Worm (Caenorhabditis elegans) whole organism, young adult: ENCODE results near the gene ogt-1.

ENCODE experiments used
- B0261.1 ChIP-seq: sonication (generic microtip); optimal IDR thresholded peaks from 2 replicates; lab custom pipeline; 2016; ENCODE audit warnings: mild to moderate bottlenecking, missing genetic modification characterization, moderate library complexity, missing compliant biosample characterization
- B0336.3 ChIP-seq: fragments of 200-800 bp; sonication (Bioruptor generic); IDR thresholded peaks from 2 replicates; pipeline ENCODE4 v1.3.6; 2022; ENCODE audit warnings: missing genetic modification characterization, missing compliant biosample characterization
- C17E4.6 ChIP-seq: fragments of 200-800 bp; sonication (Bioruptor generic); IDR thresholded peaks from 2 replicates; pipeline ENCODE4 v1.3.6; 2022; ENCODE audit warnings: missing genetic modification reagents, missing genetic modification characterization, missing compliant biosample characterization
- D2030.7 ChIP-seq: fragments of 200-800 bp; sonication (Bioruptor generic); IDR thresholded peaks from 2 replicates; pipeline ENCODE4 v1.3.6; 2022; ENCODE audit warnings: missing genetic modification reagents, missing genetic modification characterization, missing compliant biosample characterization
- F10E7.11 ChIP-seq: sonication (generic microtip); optimal IDR thresholded peaks from 2 replicates; lab custom pipeline; 2017; ENCODE audit warnings: mild to moderate bottlenecking, missing genetic modification characterization, moderate library complexity, missing compliant biosample characterization
- F23B12.7 ChIP-seq: sonication (generic microtip); optimal IDR thresholded peaks from 2 replicates; lab custom pipeline; 2017; ENCODE audit warnings: missing genetic modification characterization, mild to moderate bottlenecking, missing compliant biosample characterization, antibody characterized with exemption, moderate library complexity; ENCODE audit not compliant: insufficient read depth
- F37B4.10 ChIP-seq: fragments of 200-800 bp; sonication (Bioruptor generic); IDR thresholded peaks from 2 replicates; pipeline ENCODE4 v1.3.6; 2022; ENCODE audit warnings: missing genetic modification characterization, missing compliant biosample characterization
- F57A8.1 ChIP-seq: fragments of 200-800 bp; sonication (Bioruptor generic); optimal IDR thresholded peaks from 2 replicates; lab custom pipeline; 2018; ENCODE audit warnings: mild to moderate bottlenecking, missing genetic modification characterization, moderate library complexity, missing compliant biosample characterization
- F57C9.4 ChIP-seq: sonication (generic microtip); optimal IDR thresholded peaks from 2 replicates; lab custom pipeline; 2017; ENCODE audit warnings: mild to moderate bottlenecking, missing genetic modification characterization, missing compliant biosample characterization
- Y53F4B.3 ChIP-seq: fragments of 200-800 bp; sonication (Bioruptor generic); IDR thresholded peaks from 2 replicates; pipeline ENCODE4 v1.3.6; 2022; ENCODE audit warnings: missing genetic modification reagents, missing genetic modification characterization, missing compliant biosample characterization
- Y79H2A.3 ChIP-seq: fragments of 200-800 bp; sonication (Bioruptor generic); conservative IDR thresholded peaks from 2 replicates; pipeline ENCODE4 v1.3.6; 2022; ENCODE audit warnings: missing genetic modification reagents, missing genetic modification characterization, missing compliant biosample characterization
- akir-1 ChIP-seq: fragments of 200-800 bp; sonication (Bioruptor generic); optimal IDR thresholded peaks from 2 replicates; lab custom pipeline; 2018; ENCODE audit warnings: mild to moderate bottlenecking, missing genetic modification characterization, moderate library complexity, missing compliant biosample characterization
- aptf-3 ChIP-seq: fragments of 200-800 bp; sonication (Bioruptor generic); IDR thresholded peaks from 2 replicates; pipeline ENCODE4 v1.3.6; 2022; ENCODE audit warnings: missing genetic modification characterization, missing compliant biosample characterization
- attf-5 ChIP-seq: fragments of 200-800 bp; sonication (Bioruptor generic); optimal IDR thresholded peaks from 2 replicates; lab custom pipeline; 2018; ENCODE audit warnings: mild to moderate bottlenecking, missing genetic modification characterization, missing compliant biosample characterization
- bed-1 ChIP-seq: fragments of 200-800 bp; sonication (Bioruptor generic); IDR thresholded peaks from 2 replicates; pipeline ENCODE4 v1.3.6; 2022; ENCODE audit warnings: missing genetic modification reagents, missing genetic modification characterization, missing compliant biosample characterization
- ceh-27 ChIP-seq: fragments of 200-800 bp; sonication (Bioruptor generic); optimal IDR thresholded peaks from 2 replicates; lab custom pipeline; 2018; ENCODE audit warnings: mild to moderate bottlenecking, missing genetic modification characterization, moderate library complexity, missing compliant biosample characterization
- ceh-40 ChIP-seq: fragments of 200-800 bp; sonication (Bioruptor generic); IDR thresholded peaks from 2 replicates; pipeline ENCODE4 v1.3.6; 2022; ENCODE audit warnings: missing genetic modification characterization, missing compliant biosample characterization
- chd-7 ChIP-seq: sonication (generic microtip); optimal IDR thresholded peaks from 2 replicates; lab custom pipeline; 2016; ENCODE audit warnings: mild to moderate bottlenecking, missing genetic modification characterization, moderate library complexity, missing compliant biosample characterization
- dox-1 ChIP-seq: fragments of 200-800 bp; sonication (Bioruptor generic); IDR thresholded peaks from 2 replicates; pipeline ENCODE4 v1.3.6; 2022; ENCODE audit warnings: missing genetic modification reagents, missing genetic modification characterization, missing compliant biosample characterization
- egl-44 ChIP-seq: fragments of 200-800 bp; sonication (Bioruptor generic); IDR thresholded peaks from 2 replicates; pipeline ENCODE4 v1.3.6; 2022; ENCODE audit warnings: missing genetic modification reagents, missing genetic modification characterization, missing compliant biosample characterization
- ets-4 ChIP-seq: fragments of 200-800 bp; sonication (Bioruptor generic); optimal IDR thresholded peaks from 2 replicates; lab custom pipeline; 2018; ENCODE audit warnings: mild to moderate bottlenecking, missing genetic modification characterization, missing compliant biosample characterization
- fkh-3 ChIP-seq: sonication (generic microtip); optimal IDR thresholded peaks from 2 replicates; lab custom pipeline; 2016; ENCODE audit warnings: mild to moderate bottlenecking, missing genetic modification characterization, missing compliant biosample characterization
- hlh-26 ChIP-seq: fragments of 200-800 bp; sonication (Bioruptor generic); conservative IDR thresholded peaks from 2 replicates; pipeline ENCODE4 v1.3.6; 2022; ENCODE audit warnings: missing genetic modification reagents, missing genetic modification characterization, missing compliant biosample characterization
- hsf-1 ChIP-seq: fragments of 200-800 bp; sonication (Bioruptor generic); IDR thresholded peaks from 2 replicates; pipeline ENCODE4 v1.3.6; 2022; ENCODE audit warnings: missing genetic modification reagents, missing genetic modification characterization, missing compliant biosample characterization
- lag-1 ChIP-seq: fragments of 200-800 bp; sonication (Bioruptor generic); IDR thresholded peaks from 2 replicates; pipeline ENCODE4 v1.3.6; 2022; ENCODE audit warnings: missing genetic modification reagents, missing genetic modification characterization, missing compliant biosample characterization
- let-526 ChIP-seq: fragments of 200-800 bp; sonication (Bioruptor generic); IDR thresholded peaks from 2 replicates; pipeline ENCODE4 v1.3.6; 2022; ENCODE audit warnings: missing genetic modification reagents, missing genetic modification characterization, missing compliant biosample characterization
- madf-3 ChIP-seq: fragments of 200-800 bp; sonication (Bioruptor generic); IDR thresholded peaks from 2 replicates; pipeline ENCODE4 v1.3.6; 2022; ENCODE audit warnings: missing genetic modification reagents, missing genetic modification characterization, missing compliant biosample characterization
- madf-6 ChIP-seq: fragments of 200-800 bp; sonication (Bioruptor generic); IDR thresholded peaks from 2 replicates; pipeline ENCODE4 v1.3.6; 2022; ENCODE audit warnings: missing genetic modification reagents, missing genetic modification characterization, missing compliant biosample characterization
- madf-8 ChIP-seq: fragments of 200-800 bp; sonication (Bioruptor generic); conservative IDR thresholded peaks from 2 replicates; pipeline ENCODE4 v1.3.6; 2022; ENCODE audit warnings: missing genetic modification reagents, missing genetic modification characterization, missing compliant biosample characterization
- nfya-2 ChIP-seq: fragments of 200-800 bp; sonication (Bioruptor generic); IDR thresholded peaks from 2 replicates; pipeline ENCODE4 v1.3.6; 2022; ENCODE audit warnings: missing genetic modification reagents, missing genetic modification characterization, missing compliant biosample characterization
- nhr-120 ChIP-seq: fragments of 200-800 bp; sonication (Bioruptor generic); IDR thresholded peaks from 2 replicates; pipeline ENCODE4 v1.3.6; 2022; ENCODE audit warnings: missing genetic modification characterization, missing compliant biosample characterization
- nhr-27 ChIP-seq: fragments of 200-800 bp; sonication (Bioruptor generic); optimal IDR thresholded peaks from 2 replicates; lab custom pipeline; 2018; ENCODE audit warnings: mild to moderate bottlenecking, missing genetic modification characterization, moderate library complexity, missing compliant biosample characterization
- nhr-90 ChIP-seq: sonication (generic microtip); optimal IDR thresholded peaks from 2 replicates; lab custom pipeline; 2016; ENCODE audit warnings: missing genotype, mild to moderate bottlenecking, missing genetic modification characterization, missing compliant biosample characterization
- pbrm-1 ChIP-seq: fragments of 200-800 bp; sonication (Bioruptor generic); IDR thresholded peaks from 2 replicates; pipeline ENCODE4 v1.3.6; 2022; ENCODE audit warnings: missing genetic modification reagents, missing genetic modification characterization, missing compliant biosample characterization
- pha-4 ChIP-seq: fragments of 150-350 bp; sonication (generic microtip); optimal IDR thresholded peaks from 2 replicates; lab custom pipeline; 2014; ENCODE audit warnings: missing biosample characterization, missing genetic modification reagents, missing genetic modification characterization
- snpc-1.3 ChIP-seq: sonication (generic microtip); optimal IDR thresholded peaks from 2 replicates; lab custom pipeline; 2017; ENCODE audit warnings: missing genetic modification characterization, mild to moderate bottlenecking, missing compliant biosample characterization, antibody characterized with exemption, moderate library complexity, missing genotype, missing genetic modification reagents; ENCODE audit not compliant: insufficient read depth
- snpc-3.4 ChIP-seq: sonication (generic microtip); optimal IDR thresholded peaks from 2 replicates; lab custom pipeline; 2017; ENCODE audit warnings: missing genetic modification characterization, mild to moderate bottlenecking, missing compliant biosample characterization, antibody characterized with exemption, moderate library complexity, missing genotype, missing genetic modification reagents
- sptf-2 ChIP-seq: fragments of 200-800 bp; sonication (Bioruptor generic); optimal IDR thresholded peaks from 2 replicates; lab custom pipeline; 2018; ENCODE audit warnings: mild to moderate bottlenecking, missing genetic modification characterization, missing compliant biosample characterization
- unc-62 ChIP-seq: fragments of 150-350 bp; optimal IDR thresholded peaks from 2 replicates; lab custom pipeline; 2014; ENCODE audit warnings: missing biosample characterization, missing genetic modification reagents, missing genetic modification characterization
- xnd-1 ChIP-seq: sonication (generic microtip); optimal IDR thresholded peaks from 2 replicates; lab custom pipeline; 2016; ENCODE audit warnings: missing genotype, missing genetic modification reagents, missing genetic modification characterization, missing compliant biosample characterization
- zfh-2 ChIP-seq: fragments of 200-800 bp; sonication (Bioruptor generic); conservative IDR thresholded peaks from 2 replicates; pipeline ENCODE4 v1.3.6; 2022; ENCODE audit warnings: missing genetic modification reagents, missing genetic modification characterization, missing compliant biosample characterization
- zim-3 ChIP-seq: sonication (generic microtip); optimal IDR thresholded peaks from 2 replicates; lab custom pipeline; 2017; ENCODE audit warnings: mild to moderate bottlenecking, missing genetic modification characterization, moderate library complexity, missing compliant biosample characterization
- ztf-22 ChIP-seq: fragments of 200-800 bp; sonication (Bioruptor generic); optimal IDR thresholded peaks from 2 replicates; lab custom pipeline; 2018; ENCODE audit warnings: mild to moderate bottlenecking, missing genetic modification characterization, moderate library complexity, missing compliant biosample characterization
- ztf-25 ChIP-seq: fragments of 200-800 bp; sonication (Bioruptor generic); IDR thresholded peaks from 2 replicates; pipeline ENCODE4 v1.3.6; 2022; ENCODE audit warnings: missing genetic modification reagents, missing genetic modification characterization, missing compliant biosample characterization
- ztf-26 ChIP-seq: sonication (generic microtip); optimal IDR thresholded peaks from 2 replicates; lab custom pipeline; 2017; ENCODE audit warnings: missing genetic modification characterization, missing compliant biosample characterization
- ztf-28 ChIP-seq: fragments of 200-800 bp; sonication (Bioruptor generic); IDR thresholded peaks from 2 replicates; pipeline ENCODE4 v1.3.6; 2022; ENCODE audit warnings: missing genetic modification reagents, missing genetic modification characterization, missing compliant biosample characterization
- ztf-3 ChIP-seq: fragments of 200-800 bp; sonication (Bioruptor generic); optimal IDR thresholded peaks from 2 replicates; lab custom pipeline; 2018; ENCODE audit warnings: mild to moderate bottlenecking, missing genetic modification characterization, missing compliant biosample characterization

ogt-1 gene

ce11 chrIII:7141285-7141715 is 12.3 kb downstream of the ogt-1 start (continued):
- TF ChIP-seq B0336.3 (GFP tag; lab: Robert Waterston, UW) (peak; percentile 88), let-526 (GFP tag; lab: Robert Waterston, UW) (no peak), zfh-2 (no peak; the same call in 1 of the 2 replicates), ztf-25 (0 out of 2 replicates have a peak, but pooled peaks have one; percentile 36), ceh-27 (GFP tag; lab: Kevin White, UChicago) (peak; percentile 17), ztf-3 (GFP tag; lab: Kevin White, UChicago) (no peak), fkh-3 (tag; lab: Kevin White, UChicago) (peak; percentile 92), snpc-1.3 (peak; percentile 95), madf-8 (0 out of 2 replicates have a peak, but pooled peaks have one; percentile 16), F23B12.7 (tag; lab: Kevin White, UChicago) (peak; percentile 75), ztf-26 (tag; lab: Kevin White, UChicago) (peak; percentile 1), D2030.7 (GFP tag; lab: Robert Waterston, UW) (peak; percentile 97), dox-1 (GFP tag; lab: Robert Waterston, UW) (peak; percentile 90), chd-7 (peak; percentile 40), Y79H2A.3 (GFP tag; lab: Robert Waterston, UW) (no peak), akir-1 (GFP tag; lab: Kevin White, UChicago) (no peak), C17E4.6 (peak; percentile 51; the same call in 1 of the 2 replicates), F57A8.1 (GFP tag; lab: Kevin White, UChicago) (no peak), unc-62 (GFP tag; lab: Kevin White, UChicago) (no peak), ets-4 (GFP tag; lab: Kevin White, UChicago) (peak; percentile 44), egl-44 (GFP tag; lab: Robert Waterston, UW) (0 out of 2 replicates have a peak, but pooled peaks have one; percentile 18), xnd-1 (tag; lab: Kevin White, UChicago) (peak; percentile 22), nhr-27 (no peak), sptf-2 (GFP tag; lab: Kevin White, UChicago) (no peak), snpc-3.4 (tag; lab: Kevin White, UChicago) (peak; percentile 99), hlh-26 (GFP tag; lab: Robert Waterston, UW) (no peak), B0261.1 (tag; lab: Kevin White, UChicago) (peak; percentile 3), madf-3 (GFP tag; lab: Robert Waterston, UW) (no peak), madf-6 (GFP tag; lab: Robert Waterston, UW) (peak; percentile 88), ceh-40 (GFP tag; lab: Robert Waterston, UW) (no peak)

- TF ChIP-seq F57C9.4 (tag; lab: Kevin White, UChicago) (no peak), D2030.7 (GFP tag; lab: Robert Waterston, UW) (peak; percentile 96), aptf-3 (no peak), F37B4.10 (GFP tag; lab: Robert Waterston, UW) (no peak), attf-5 (GFP tag; lab: Kevin White, UChicago) (no peak), bed-1 (GFP tag; lab: Robert Waterston, UW) (no peak), B0261.1 (tag; lab: Kevin White, UChicago) (no peak), ztf-28 (GFP tag; lab: Robert Waterston, UW) (0 out of 2 replicates have a peak, but pooled peaks have one; percentile 14), nhr-27 (no peak), Y53F4B.3 (GFP tag; lab: Robert Waterston, UW) (no peak), F10E7.11 (no peak), madf-8 (peak; percentile 31; the same call in 1 of the 2 replicates), zim-3 (tag; lab: Kevin White, UChicago) (no peak), lag-1 (GFP tag; lab: Robert Waterston, UW) (no peak), madf-6 (GFP tag; lab: Robert Waterston, UW) (peak; percentile 78), ztf-25 (no peak), nhr-90 (no peak), let-526 (GFP tag; lab: Robert Waterston, UW) (no peak), ztf-22 (GFP tag; lab: Kevin White, UChicago) (no peak), hsf-1 (peak; percentile 43; the same call in 1 of the 2 replicates), pbrm-1 (peak; percentile 94), pha-4 (tag; lab: Kevin White, UChicago) (no peak), chd-7 (no peak), nfya-2 (GFP tag; lab: Robert Waterston, UW) (no peak), nhr-120 (GFP tag; lab: Robert Waterston, UW) (no peak)
Measured at ce11 chrIII:7140228-7140710, 13.3 kb downstream of the ogt-1 start.
